Worm (Caenorhabditis elegans): Measurements from ENCODE around the gene W02A2.9.
A peak's percentile ranks its signal among the peaks of the same experiment; 100 is the strongest.

Gene W02A2.9

ce11 chrIV:13393246-13393716, 45.8 kb downstream of the W02A2.9 start (continued):
- TF ChIP-seq egrh-3 (GFP tag; IDR thresholded peaks at IDR 0.05) (no peak), ztf-3 (GFP tag; optimal IDR thresholded peaks at IDR 0.05) (no peak), mcd-1 (GFP tag; IDR thresholded peaks at IDR 0.05) (no peak), nfya-2 (GFP tag; IDR thresholded peaks at IDR 0.05) (no peak), Y53G8AR.9 (GFP tag; conservative IDR thresholded peaks at IDR 0.05) (0 out of 2 replicates have a peak, but pooled peaks have one; percentile 41), B0336.3 (GFP tag; IDR thresholded peaks at IDR 0.05) (no peak), lir-1 (GFP tag; conservative IDR thresholded peaks at IDR 0.05) (0 out of 2 replicates have a peak, but pooled peaks have one; percentile 7), hlh-26 (GFP tag; conservative IDR thresholded peaks at IDR 0.05) (no peak), madf-6 (GFP tag; IDR thresholded peaks at IDR 0.05) (no peak), repo-1 (tag; optimal IDR thresholded peaks at IDR 0.05) (no peak), lin-54 (GFP tag; optimal IDR thresholded peaks at IDR 0.05) (no peak), T07F8.4 (tag; optimal IDR thresholded peaks at IDR 0.05) (no peak), nhr-80 (tag; optimal IDR thresholded peaks at IDR 0.05) (peak; percentile 81), tbp1 (GFP tag; optimal IDR thresholded peaks at IDR 0.05) (peak; percentile 7), atf-7 (tag; optimal IDR thresholded peaks at IDR 0.05) (peak; percentile 44), ceh-91 (GFP tag; IDR thresholded peaks at IDR 0.05) (no peak), Y53F4B.3 (GFP tag; IDR thresholded peaks at IDR 0.05) (no peak), B0261.1 (tag; optimal IDR thresholded peaks at IDR 0.05) (no peak), F23B12.7 (tag; optimal IDR thresholded peaks at IDR 0.05; ENCODE audit: insufficient read depth) (no peak), ekl-4 (GFP tag; IDR thresholded peaks at IDR 0.05) (no peak), ztf-6 (GFP tag; IDR thresholded peaks at IDR 0.05) (no peak)

ce11 chrIV:13394686-13395085, 47.2 kb downstream of the W02A2.9 start:
- TF ChIP-seq madf-8 (GFP tag; conservative IDR thresholded peaks at IDR 0.05) (no peak), ama-1 (optimal IDR thresholded peaks at IDR 0.05) (peak; percentile 42), ama-1 (GFP tag; optimal IDR thresholded peaks at IDR 0.05) (no peak)

- peak; percentile 57 for TF ChIP-seq tbp1 (GFP tag; optimal IDR thresholded peaks at IDR 0.05)
- peak; percentile 89 for TF ChIP-seq ztf-26 (tag; optimal IDR thresholded peaks at IDR 0.05)
- TF ChIP-seq K11D2.4 (GFP tag; IDR thresholded peaks at IDR 0.05), result peak; percentile 64; the same call in 1 of the 2 replicates
- no peak for TF ChIP-seq hrde-1 (tag; optimal IDR thresholded peaks at IDR 0.05; ENCODE audit: borderline replicate concordance)
- 0 out of 2 replicates have a peak, but pooled peaks have one; percentile 30 for TF ChIP-seq madf-3 (GFP tag; IDR thresholded peaks at IDR 0.05)
- TF ChIP-seq mcd-1 (GFP tag; IDR thresholded peaks at IDR 0.05), result peak; percentile 77
- 0 out of 2 replicates have a peak, but pooled peaks have one; percentile 27 for TF ChIP-seq egrh-3 (GFP tag; IDR thresholded peaks at IDR 0.05)
- TF ChIP-seq Y95B8A.8 (GFP tag; IDR thresholded peaks at IDR 0.05), result no peak
- TF ChIP-seq cebp-1 (GFP tag; IDR thresholded peaks at IDR 0.05), result no peak
- peak; percentile 84 for TF ChIP-seq cebp-1 (tag; optimal IDR thresholded peaks at IDR 0.05)
- no peak for TF ChIP-seq F37B4.10 (GFP tag; IDR thresholded peaks at IDR 0.05)
- TF ChIP-seq ets-4 (GFP tag; optimal IDR thresholded peaks at IDR 0.05), result no peak
- 0 out of 2 replicates have a peak, but pooled peaks have one; percentile 76 for TF ChIP-seq bed-1 (GFP tag; IDR thresholded peaks at IDR 0.05)
- no peak for TF ChIP-seq nhr-27 (tag; optimal IDR thresholded peaks at IDR 0.05)
- peak; percentile 58 for TF ChIP-seq ztf-18 (tag; optimal IDR thresholded peaks at IDR 0.05)
- TF ChIP-seq pha-4 (tag; optimal IDR thresholded peaks at IDR 0.05), result no peak
- no peak for TF ChIP-seq F23B12.7 (tag; optimal IDR thresholded peaks at IDR 0.05; ENCODE audit: insufficient read depth)
- no peak for TF ChIP-seq egl-18 (GFP tag; IDR thresholded peaks at IDR 0.05)
- TF ChIP-seq repo-1 (tag; optimal IDR thresholded peaks at IDR 0.05), result peak; percentile 51
- TF ChIP-seq rcor-1 (GFP tag; IDR thresholded peaks at IDR 0.05), result peak; percentile 49
- TF ChIP-seq ceh-58 (GFP tag; IDR thresholded peaks at IDR 0.05), result no peak
- TF ChIP-seq let-607 (tag; optimal IDR thresholded peaks at IDR 0.05), result peak in 1 of 2 experiments; percentile 49
- TF ChIP-seq nfyb-1 (GFP tag; IDR thresholded peaks at IDR 0.05), result 0 out of 2 replicates have a peak, but pooled peaks have one; percentile 51
- TF ChIP-seq B0019.2 (GFP tag; conservative IDR thresholded peaks at IDR 0.05), result no peak
- 0 out of 2 replicates have a peak, but pooled peaks have one; percentile 43 for TF ChIP-seq Y56A3A.18 (GFP tag; IDR thresholded peaks at IDR 0.05)
- peak; percentile 44 for TF ChIP-seq lin-54 (GFP tag; optimal IDR thresholded peaks at IDR 0.05)
- TF ChIP-seq somi-1 (GFP tag; optimal IDR thresholded peaks at IDR 0.05), result peak; percentile 85
- TF ChIP-seq chd-7 (tag; optimal IDR thresholded peaks at IDR 0.05), result peak; percentile 88
Observed at ce11 chrIV:13395255-13395654, 47.8 kb downstream of the W02A2.9 start.
